Worm (Caenorhabditis elegans): ENCODE results near the gene Y22D7AL.3.

Gene Y22D7AL.3

ce11 chrIII:1641163-1641562 is at the start of gene Y22D7AL.3:
Gene Y22D7AL.3, plus strand, starts transcription at chrIII:1641463.
- no peak for TF ChIP-seq ztf-11 (tag; optimal IDR thresholded peaks at IDR 0.05)
- no peak for TF ChIP-seq hlh-1 (tag; optimal IDR thresholded peaks at IDR 0.05)
- no peak for TF ChIP-seq nhr-237 (tag; optimal IDR thresholded peaks at IDR 0.05)
- TF ChIP-seq lin-13 (tag; optimal IDR thresholded peaks at IDR 0.05), result no peak
- TF ChIP-seq elt-3 (tag; optimal IDR thresholded peaks at IDR 0.05), result no peak
- no peak for TF ChIP-seq nhr-12 (tag; optimal IDR thresholded peaks at IDR 0.05)
- no peak for TF ChIP-seq blmp-1 (tag; optimal IDR thresholded peaks at IDR 0.05)
- no peak for TF ChIP-seq unc-39 (tag; optimal IDR thresholded peaks at IDR 0.05)
- no peak for TF ChIP-seq mls-2 (tag; optimal IDR thresholded peaks at IDR 0.05)
- TF ChIP-seq ham-2 (GFP tag; optimal IDR thresholded peaks at IDR 0.05), result no peak
- TF ChIP-seq lsy-2 (tag; optimal IDR thresholded peaks at IDR 0.05), result no peak
- TF ChIP-seq nhr-28 (tag; optimal IDR thresholded peaks at IDR 0.05), result no peak
- no peak for TF ChIP-seq drap-1 (GFP tag; optimal IDR thresholded peaks at IDR 0.05)
- TF ChIP-seq tbx-8 (GFP tag; optimal IDR thresholded peaks at IDR 0.05), result no peak
- no peak for TF ChIP-seq unc-62 (GFP tag; optimal IDR thresholded peaks at IDR 0.05)
- TF ChIP-seq ceh-83 (GFP tag; optimal IDR thresholded peaks at IDR 0.05), result no peak
- TF ChIP-seq M03D4.4 (tag; optimal IDR thresholded peaks at IDR 0.05), result no peak

- peak; percentile 68 for TF ChIP-seq unc-120 (tag; optimal IDR thresholded peaks at IDR 0.05; ENCODE audit: poor library complexity, severe bottlenecking)
- peak; percentile 34 for TF ChIP-seq nhr-2 (tag; optimal IDR thresholded peaks at IDR 0.05)
- no peak for TF ChIP-seq blmp-1 (tag; optimal IDR thresholded peaks at IDR 0.05)
- TF ChIP-seq hlh-1 (tag; optimal IDR thresholded peaks at IDR 0.05), result peak; percentile 30
- peak; percentile 13 for TF ChIP-seq unc-62 (GFP tag; optimal IDR thresholded peaks at IDR 0.05)
- peak; percentile 13 for TF ChIP-seq lsy-2 (tag; optimal IDR thresholded peaks at IDR 0.05)
- no peak for TF ChIP-seq sptf-1 (tag; optimal IDR thresholded peaks at IDR 0.05)
- TF ChIP-seq mep-1 (tag; optimal IDR thresholded peaks at IDR 0.05), result peak; percentile 59
- peak; percentile 68 for TF ChIP-seq ces-1 (GFP tag; optimal IDR thresholded peaks at IDR 0.05)
- peak; percentile 16 for TF ChIP-seq ceh-83 (GFP tag; optimal IDR thresholded peaks at IDR 0.05)
- TF ChIP-seq drap-1 (GFP tag; optimal IDR thresholded peaks at IDR 0.05), result peak; percentile 13
These were observed 49.6 kb upstream of the Y22D7AL.3 start for ce11 chrIII:1591681-1592080.

ce11 chrIII:1598927-1599326 is 42.3 kb upstream of the Y22D7AL.3 start:
- TF ChIP-seq elt-3 (tag; optimal IDR thresholded peaks at IDR 0.05) (no peak), lin-32 (GFP tag; optimal IDR thresholded peaks at IDR 0.05) (no peak), bed-3 (GFP tag; optimal IDR thresholded peaks at IDR 0.05) (no peak), mab-5 (tag; optimal IDR thresholded peaks at IDR 0.05) (no peak), hlh-1 (tag; optimal IDR thresholded peaks at IDR 0.05) (no peak), ceh-83 (GFP tag; optimal IDR thresholded peaks at IDR 0.05) (no peak), drap-1 (GFP tag; optimal IDR thresholded peaks at IDR 0.05) (no peak), nhr-2 (tag; optimal IDR thresholded peaks at IDR 0.05) (no peak), flh-1 (GFP tag; optimal IDR thresholded peaks at IDR 0.05) (no peak), ham-2 (GFP tag; optimal IDR thresholded peaks at IDR 0.05) (no peak)

ce11 chrIII:1600670-1601194 is 40.5 kb upstream of the Y22D7AL.3 start, which contains the start of gene sms-3:
Gene sms-3, minus strand, starts transcription at chrIII:1601144.
- TF ChIP-seq M03D4.4 (tag; optimal IDR thresholded peaks at IDR 0.05) (peak; percentile 32), elt-1 (tag; optimal IDR thresholded peaks at IDR 0.05; ENCODE audit: borderline replicate concordance, insufficient read depth) (no peak), drap-1 (GFP tag; optimal IDR thresholded peaks at IDR 0.05) (peak; percentile 2), lin-13 (tag; optimal IDR thresholded peaks at IDR 0.05) (peak; percentile 5), cnd-1 (tag; optimal IDR thresholded peaks at IDR 0.05) (no peak), tbx-8 (GFP tag; optimal IDR thresholded peaks at IDR 0.05) (no peak), nhr-76 (tag; optimal IDR thresholded peaks at IDR 0.05) (no peak), sptf-1 (tag; optimal IDR thresholded peaks at IDR 0.05) (peak; percentile 18)

ce11 chrIII:1601464-1602169 is 39.6 kb upstream of the Y22D7AL.3 start:
- TF ChIP-seq nhr-2 (tag; optimal IDR thresholded peaks at IDR 0.05) (peak; percentile 7), zip-8 (tag; optimal IDR thresholded peaks at IDR 0.05) (no peak), ceh-39 (tag; optimal IDR thresholded peaks at IDR 0.05) (no peak), cnd-1 (tag; optimal IDR thresholded peaks at IDR 0.05) (peak; percentile 55), lin-13 (tag; optimal IDR thresholded peaks at IDR 0.05) (peak; percentile 5), elt-1 (tag; optimal IDR thresholded peaks at IDR 0.05; ENCODE audit: borderline replicate concordance, insufficient read depth) (no peak), ham-2 (GFP tag; optimal IDR thresholded peaks at IDR 0.05) (peak; percentile 64), sptf-1 (tag; optimal IDR thresholded peaks at IDR 0.05) (peak; percentile 89), unc-120 (tag; optimal IDR thresholded peaks at IDR 0.05; ENCODE audit: poor library complexity, severe bottlenecking) (peak; percentile 55), ceh-43 (GFP tag; optimal IDR thresholded peaks at IDR 0.05) (peak; percentile 73), M03D4.4 (tag; optimal IDR thresholded peaks at IDR 0.05) (peak; percentile 70), lin-32 (GFP tag; optimal IDR thresholded peaks at IDR 0.05) (peak; percentile 75), mls-2 (tag; optimal IDR thresholded peaks at IDR 0.05) (peak; percentile 84), flh-1 (GFP tag; optimal IDR thresholded peaks at IDR 0.05) (peak; percentile 36), hlh-1 (tag; optimal IDR thresholded peaks at IDR 0.05) (peak; percentile 8), drap-1 (GFP tag; optimal IDR thresholded peaks at IDR 0.05) (peak; percentile 56), tbx-8 (GFP tag; optimal IDR thresholded peaks at IDR 0.05) (peak; percentile 67), bed-3 (GFP tag; optimal IDR thresholded peaks at IDR 0.05) (peak; percentile 38), nhr-76 (tag; optimal IDR thresholded peaks at IDR 0.05) (no peak), nhr-12 (tag; optimal IDR thresholded peaks at IDR 0.05) (no peak), unc-39 (tag; optimal IDR thresholded peaks at IDR 0.05) (no peak), sem-2 (GFP tag; optimal IDR thresholded peaks at IDR 0.05) (peak; percentile 49), ces-1 (GFP tag; optimal IDR thresholded peaks at IDR 0.05) (no peak), ceh-83 (GFP tag; optimal IDR thresholded peaks at IDR 0.05) (peak; percentile 88)
